Worm (Caenorhabditis elegans): ENCODE data around the gene ZK1290.15.

- TF ChIP-seq ztf-29 (GFP tag; IDR thresholded peaks at IDR 0.05) (no peak), T22C8.4 (GFP tag; IDR thresholded peaks at IDR 0.05) (no peak), flt-1 (GFP tag; IDR thresholded peaks at IDR 0.05) (no peak), cog-1 (tag; optimal IDR thresholded peaks at IDR 0.05) (no peak), tab-1 (GFP tag; IDR thresholded peaks at IDR 0.05) (no peak), med-1 (GFP tag; optimal IDR thresholded peaks at IDR 0.05; ENCODE audit: insufficient read depth) (no peak)
Observed at ce11 chrII:7523281-7523680, at the start of gene ZK1290.15.

Data from whole organism, midembryonic.